Fruit fly (Drosophila melanogaster) whole organism, embryonic: ENCODE results near the gene awd.
A peak's percentile ranks its signal among the peaks of the same experiment; 100 is the strongest.

Source experiments
- Awh ChIP-seq: fragments of 200-800 bp; sonication (Bioruptor generic); IDR thresholded peaks from 2 replicates; pipeline ENCODE4, ENCODE4 v1.3.6; 2022; ENCODE audit warnings: missing biosample characterization, missing genetic modification characterization
- BEAF-32 ChIP-seq: fragments of 200-800 bp; sonication (Bioruptor generic); optimal IDR thresholded peaks from 3 replicates; lab custom pipeline; 2017; ENCODE audit warnings: missing biosample characterization, missing genetic modification characterization, mild to moderate bottlenecking, moderate library complexity, missing genetic modification reagents
- Bgb ChIP-seq: fragments of 200-800 bp; sonication (Bioruptor generic); IDR thresholded peaks from 2 replicates; pipeline ENCODE4 v1.3.6; 2022; ENCODE audit warnings: missing biosample characterization, missing genetic modification characterization; ENCODE audit not compliant: partially characterized antibody
- CG13775 ChIP-seq: fragments of 200-800 bp; sonication (Bioruptor generic); optimal IDR thresholded peaks from 3 replicates; lab custom pipeline; 2017; ENCODE audit warnings: missing biosample characterization, mild to moderate bottlenecking, missing genetic modification characterization
- CG15696 ChIP-seq: fragments of 200-800 bp; sonication (Bioruptor generic); optimal IDR thresholded peaks from 2 replicates; lab custom pipeline; 2019; ENCODE audit warnings: missing biosample characterization, mild to moderate bottlenecking, missing genetic modification characterization, moderate library complexity
- CG17612 ChIP-seq: fragments of 200-800 bp; sonication (Bioruptor generic); IDR thresholded peaks from 2 replicates; pipeline ENCODE4 v1.3.6; 2022; ENCODE audit warnings: missing biosample characterization, missing genetic modification characterization
- CG30403 ChIP-seq: fragments of 200-800 bp; sonication (Bioruptor generic); optimal IDR thresholded peaks from 3 replicates; lab custom pipeline; 2016; ENCODE audit warnings: missing biosample characterization, missing genetic modification characterization
- CG32767 ChIP-seq: fragments of 200-800 bp; sonication (Bioruptor generic); IDR thresholded peaks from 2 replicates; pipeline ENCODE4 v1.3.6; 2022; ENCODE audit warnings: missing biosample characterization, missing genetic modification characterization
- CG3995 ChIP-seq: fragments of 200-800 bp; sonication (Bioruptor generic); optimal IDR thresholded peaks from 3 replicates; lab custom pipeline; 2016; ENCODE audit warnings: missing biosample characterization, missing genetic modification characterization
- CG7372 ChIP-seq: fragments of 200-800 bp; sonication (Bioruptor generic); IDR thresholded peaks from 2 replicates; pipeline ENCODE4 v1.3.6; 2022; ENCODE audit warnings: missing biosample characterization, missing genetic modification characterization
- CG8359 ChIP-seq: fragments of 200-800 bp; sonication (Bioruptor generic); optimal IDR thresholded peaks from 2 replicates; lab custom pipeline; 2017; ENCODE audit warnings: missing biosample characterization, mild to moderate bottlenecking, missing genetic modification characterization, borderline replicate concordance
- CG8478 ChIP-seq: fragments of >200 bp; optimal IDR thresholded peaks from 2 replicates; lab custom pipeline; 2018
- CG9215 ChIP-seq: fragments of 200-800 bp; sonication (Bioruptor generic); IDR thresholded peaks from 2 replicates; pipeline ENCODE4 v1.3.6; 2022; ENCODE audit warnings: missing biosample characterization, missing genetic modification characterization
- CG9727 ChIP-seq: fragments of 200-800 bp; sonication (Bioruptor generic); optimal IDR thresholded peaks from 3 replicates; lab custom pipeline; 2017; ENCODE audit warnings: missing biosample characterization, mild to moderate bottlenecking, missing genetic modification characterization
- D ChIP-seq, 2 experiments: fragments of 200-800 bp in 1 of 2; fragments of >200 bp in 1 of 2; sonication (Bioruptor generic) in 1 of 2; optimal IDR thresholded peaks; 2 replicates in 1 of 2; 3 replicates in 1 of 2; lab custom pipeline; 2017; ENCODE audit warnings: mild to moderate bottlenecking in 1 of 2, missing biosample characterization in 1 of 2, missing genetic modification characterization in 1 of 2, missing genetic modification reagents in 1 of 2
- D19A ChIP-seq: fragments of 200-800 bp; optimal IDR thresholded peaks from 3 replicates; lab custom pipeline; 2019; ENCODE audit warnings: missing biosample characterization, mild to moderate bottlenecking, missing genetic modification characterization, moderate library complexity
- Doc3 ChIP-seq: fragments of 200-800 bp; sonication (Bioruptor generic); IDR thresholded peaks from 3 replicates; pipeline ENCODE4 v1.3.6; 2022; ENCODE audit warnings: missing biosample characterization, missing genetic modification characterization; ENCODE audit not compliant: partially characterized antibody
- Ets97D ChIP-seq: fragments of 200-800 bp; sonication (Bioruptor generic); optimal IDR thresholded peaks from 3 replicates; lab custom pipeline; 2016; ENCODE audit warnings: missing biosample characterization, missing genetic modification characterization
- Fer3 ChIP-seq: fragments of 200-800 bp; sonication (Bioruptor generic); optimal IDR thresholded peaks from 2 replicates; lab custom pipeline; 2018; ENCODE audit warnings: missing biosample characterization, mild to moderate bottlenecking, missing genetic modification characterization, moderate library complexity
- Oaz ChIP-seq: fragments of 200-800 bp; sonication (Bioruptor generic); IDR thresholded peaks from 2 replicates; pipeline ENCODE4 v1.3.6; 2022; ENCODE audit warnings: missing biosample characterization, missing genetic modification characterization
- Oli ChIP-seq: fragments of 200-800 bp; sonication (Bioruptor generic); optimal IDR thresholded peaks from 2 replicates; lab custom pipeline; 2018; ENCODE audit warnings: missing biosample characterization, mild to moderate bottlenecking, missing genetic modification characterization, moderate library complexity
- Opbp ChIP-seq: fragments of 200-800 bp; sonication (Bioruptor generic); IDR thresholded peaks from 3 replicates; pipeline ENCODE4 v1.3.6; 2022; ENCODE audit warnings: missing biosample characterization, missing genetic modification characterization; ENCODE audit not compliant: partially characterized antibody
- Rfx ChIP-seq: fragments of 200-800 bp; sonication (Bioruptor generic); IDR thresholded peaks from 2 replicates; pipeline ENCODE4 v1.3.6; 2022; ENCODE audit warnings: missing biosample characterization, missing genetic modification characterization
- Sry-β ChIP-seq: fragments of 200-800 bp; sonication (Bioruptor generic); optimal IDR thresholded peaks from 2 replicates; lab custom pipeline; 2018; ENCODE audit warnings: missing biosample characterization, mild to moderate bottlenecking, missing genetic modification characterization, moderate library complexity
- Xrp1 ChIP-seq: fragments of 200-800 bp; sonication (Bioruptor generic); IDR thresholded peaks from 2 replicates; pipeline ENCODE4 v1.3.6; 2022; ENCODE audit warnings: missing biosample characterization, missing genetic modification characterization
- amos ChIP-seq: fragments of 200-800 bp; sonication (Bioruptor generic); IDR thresholded peaks from 2 replicates; pipeline ENCODE4 v1.3.6; 2022; ENCODE audit warnings: missing biosample characterization, missing genetic modification characterization; ENCODE audit not compliant: partially characterized antibody
- bigmax ChIP-seq: fragments of 200-800 bp; sonication (Bioruptor generic); optimal IDR thresholded peaks from 2 replicates; lab custom pipeline; 2018; ENCODE audit warnings: missing biosample characterization, mild to moderate bottlenecking, missing genetic modification characterization
- br ChIP-seq: fragments of >200 bp; optimal IDR thresholded peaks from 2 replicates; lab custom pipeline; 2017
- caup ChIP-seq: fragments of 200-800 bp; sonication (Bioruptor generic); optimal IDR thresholded peaks from 3 replicates; lab custom pipeline; 2017; ENCODE audit warnings: missing biosample characterization, mild to moderate bottlenecking, missing genetic modification characterization, moderate library complexity; ENCODE audit not compliant: severe bottlenecking
- dysf ChIP-seq: fragments of 200-800 bp; sonication (Bioruptor generic); IDR thresholded peaks from 3 replicates; pipeline ENCODE4 v1.3.6; 2022; ENCODE audit warnings: missing biosample characterization, missing genetic modification characterization
- emc ChIP-seq: fragments of 200-800 bp; sonication (Bioruptor generic); optimal IDR thresholded peaks from 2 replicates; lab custom pipeline; 2016; ENCODE audit warnings: missing biosample characterization, missing genetic modification characterization
- gsb ChIP-seq: fragments of 200-800 bp; sonication (Bioruptor generic); IDR thresholded peaks from 2 replicates; pipeline ENCODE4 v1.3.6; 2022; ENCODE audit warnings: missing biosample characterization, missing genetic modification characterization
- hbn ChIP-seq: fragments of 200-800 bp; sonication (Bioruptor generic); IDR thresholded peaks from 2 replicates; pipeline ENCODE4 v1.3.6; 2022; ENCODE audit warnings: missing biosample characterization, missing genetic modification characterization; ENCODE audit not compliant: partially characterized antibody
- hkb ChIP-seq, 2 experiments: fragments of 200-800 bp in 1 of 2; fragments of >200 bp in 1 of 2; sonication (Bioruptor generic) in 1 of 2; IDR thresholded peaks in 1 of 2; optimal IDR thresholded peaks in 1 of 2; 2 replicates each; pipeline versions ENCODE4 v1.3.6 to Lab custom; 2017 to 2022; ENCODE audit warnings: missing biosample characterization in 1 of 2, missing genetic modification characterization in 1 of 2
- ind ChIP-seq: fragments of 200-800 bp; sonication (Bioruptor generic); optimal IDR thresholded peaks from 3 replicates; lab custom pipeline; 2016; ENCODE audit warnings: missing biosample characterization, missing genetic modification characterization
- inv ChIP-seq: fragments of 200-800 bp; sonication (Bioruptor generic); IDR thresholded peaks from 2 replicates; pipeline ENCODE4 v1.3.6; 2022; ENCODE audit warnings: missing biosample characterization, missing genetic modification characterization; ENCODE audit not compliant: partially characterized antibody
- ken ChIP-seq: fragments of 200-800 bp; sonication (Bioruptor generic); IDR thresholded peaks from 3 replicates; pipeline ENCODE4 v1.3.6; 2022; ENCODE audit warnings: missing biosample characterization, missing genetic modification characterization
- lbe ChIP-seq: fragments of 200-800 bp; sonication (Bioruptor generic); optimal IDR thresholded peaks from 2 replicates; lab custom pipeline; 2016; ENCODE audit warnings: missing biosample characterization, mild to moderate bottlenecking, missing genetic modification characterization
- nerfin-2 ChIP-seq: fragments of 200-800 bp; sonication (Bioruptor generic); IDR thresholded peaks from 2 replicates; pipeline ENCODE4 v1.3.6; 2022; ENCODE audit warnings: missing biosample characterization, missing genetic modification characterization; ENCODE audit not compliant: partially characterized antibody
- onecut ChIP-seq: fragments of 200-800 bp; sonication (Bioruptor generic); IDR thresholded peaks from 2 replicates; pipeline ENCODE4 v1.3.6; 2022; ENCODE audit warnings: missing biosample characterization, missing genetic modification characterization
- salm ChIP-seq: fragments of 200-800 bp; sonication (Bioruptor generic); optimal IDR thresholded peaks from 2 replicates; lab custom pipeline; 2018; ENCODE audit warnings: missing biosample characterization, mild to moderate bottlenecking, missing genetic modification characterization
- tin ChIP-seq: fragments of 200-800 bp; sonication (Bioruptor generic); optimal IDR thresholded peaks from 3 replicates; lab custom pipeline; 2016; ENCODE audit warnings: missing biosample characterization, missing genetic modification characterization
- tio ChIP-seq: fragments of 200-800 bp; sonication (Bioruptor generic); optimal IDR thresholded peaks from 2 replicates; lab custom pipeline; 2017; ENCODE audit warnings: missing biosample characterization, missing genetic modification characterization, inconsistent platforms
- tna ChIP-seq: fragments of 200-800 bp; sonication (Bioruptor generic); IDR thresholded peaks from 2 replicates; pipeline ENCODE4 v1.3.6; 2022; ENCODE audit warnings: missing biosample characterization, missing genetic modification characterization; ENCODE audit not compliant: partially characterized antibody
- z ChIP-seq: fragments of 200-800 bp; sonication (Bioruptor generic); IDR thresholded peaks from 3 replicates; pipeline ENCODE4 v1.3.6; 2022; ENCODE audit warnings: missing biosample characterization, missing genetic modification characterization
- zen2 ChIP-seq: fragments of 200-800 bp; sonication (Bioruptor generic); IDR thresholded peaks from 3 replicates; pipeline ENCODE4 v1.3.6; 2022; ENCODE audit warnings: missing biosample characterization, missing genetic modification characterization; ENCODE audit not compliant: partially characterized antibody

The awd gene

DNA sequence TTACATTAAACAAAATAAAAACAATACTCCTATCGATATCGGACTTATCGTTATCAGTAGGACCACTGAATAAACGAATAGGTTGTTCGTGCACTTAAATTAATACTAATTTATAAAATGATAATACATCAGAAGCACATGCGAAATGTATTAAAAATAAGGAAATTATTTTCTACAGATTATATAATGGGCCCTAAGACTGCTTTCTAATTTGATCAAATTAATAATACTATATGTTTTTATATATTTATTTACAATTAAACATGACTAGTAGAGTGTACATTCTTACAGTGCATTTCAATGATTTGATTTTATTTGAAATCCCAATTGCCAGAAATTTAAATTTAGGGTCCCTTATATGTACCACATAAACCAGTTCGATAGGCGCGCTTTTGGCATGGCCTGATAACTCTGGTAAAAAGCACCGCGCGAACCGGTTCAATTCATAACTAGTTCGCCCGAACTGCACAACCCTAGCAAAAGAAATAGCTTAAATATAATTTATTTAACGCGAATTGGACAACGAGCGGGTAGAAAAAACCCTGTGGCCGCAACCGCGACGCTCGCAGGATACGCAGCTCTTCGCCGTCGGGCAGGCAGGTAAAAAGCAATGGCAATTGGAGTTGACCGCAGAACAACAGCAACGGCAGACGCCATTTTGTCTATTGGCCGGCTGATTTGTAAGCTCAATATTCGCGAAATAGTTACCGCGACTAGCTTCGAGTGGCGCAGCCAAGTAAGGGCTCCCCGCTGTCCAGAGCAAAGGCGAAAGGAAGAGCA, 30.9 kb upstream of the awd start, which contains the start of the genes CG2126 and faf (continued):
- TF ChIP-seq ken (GFP tag; lab: Robert Waterston, UW) (peak; percentile 65; the same call in 1 of the 3 replicates), Opbp (GFP tag; lab: Robert Waterston, UW) (no peak), Awh (GFP tag; lab: Robert Waterston, UW) (0 out of 2 replicates have a peak, but pooled peaks have one; percentile 48), salm (tag; lab: Kevin White, UChicago) (peak; percentile 29), CG32767 (GFP tag; lab: Robert Waterston, UW) (peak; percentile 68), CG3995 (GFP tag; lab: Kevin White, UChicago) (peak; percentile 39), tin (GFP tag; lab: Kevin White, UChicago) (peak; percentile 82), CG9215 (GFP tag; lab: Robert Waterston, UW) (peak; percentile 63), BEAF-32 (GFP tag; lab: Kevin White, UChicago) (peak; percentile 62), ind (peak; percentile 82), tio (no peak), Rfx (GFP tag; lab: Robert Waterston, UW) (peak; percentile 86), emc (GFP tag; lab: Kevin White, UChicago) (peak; percentile 26), amos (GFP tag; lab: Robert Waterston, UW) (peak; percentile 44; the same call in 1 of the 2 replicates), CG8478 (no peak), Oli (tag; lab: Kevin White, UChicago) (peak; percentile 69), nerfin-2 (no peak; the same call in 1 of the 2 replicates), CG30403 (GFP tag; lab: Kevin White, UChicago) (peak; percentile 84), lbe (peak; percentile 55), D (optimal IDR thresholded peaks at IDR 0.05; lab: Kevin White, UChicago) (no peak), D (GFP tag; optimal IDR thresholded peaks at IDR 0.05; lab: Kevin White, UChicago) (peak; percentile 48), tna (GFP tag; lab: Robert Waterston, UW) (no peak; the same call in 1 of the 2 replicates), inv (peak; percentile 31; the same call in 1 of the 2 replicates), br (lab: Kevin White, UChicago) (no peak), D19A (tag; lab: Kevin White, UChicago) (no peak), CG13775 (peak; percentile 79), gsb (GFP tag; lab: Robert Waterston, UW) (peak; percentile 50; the same call in 1 of the 2 replicates), onecut (GFP tag; lab: Robert Waterston, UW) (peak; percentile 64), Fer3 (peak; percentile 74), hkb (optimal IDR thresholded peaks at IDR 0.05; lab: Kevin White, UChicago) (no peak), hkb (GFP tag; IDR thresholded peaks at IDR 0.05; lab: Robert Waterston, UW) (peak; percentile 79), CG8359 (GFP tag; lab: Kevin White, UChicago) (no peak), CG9727 (GFP tag; lab: Kevin White, UChicago) (peak; percentile 80), caup (GFP tag; lab: Kevin White, UChicago) (peak; percentile 73), zen2 (GFP tag; lab: Robert Waterston, UW) (no peak), dysf (peak; percentile 79), hbn (no peak; the same call in 1 of the 2 replicates), Doc3 (0 out of 3 replicates have a peak, but pooled peaks have one; percentile 45), CG7372 (GFP tag; lab: Robert Waterston, UW) (peak; percentile 57; the same call in 1 of the 2 replicates), CG15696 (peak; percentile 73), bigmax (GFP tag; lab: Kevin White, UChicago) (no peak), Sry-β (GFP tag; lab: Kevin White, UChicago) (no peak), Bgb (GFP tag; lab: Robert Waterston, UW) (peak; percentile 53), CG17612 (GFP tag; lab: Robert Waterston, UW) (no peak; the same call in 1 of the 2 replicates), Oaz (peak; percentile 63; the same call in 1 of the 2 replicates), Ets97D (GFP tag; lab: Kevin White, UChicago) (peak; percentile 60), Xrp1 (GFP tag; lab: Robert Waterston, UW) (peak; percentile 77; the same call in 1 of the 2 replicates), z (GFP tag; lab: Robert Waterston, UW) (no peak)
